Fruit fly (Drosophila melanogaster) whole organism, embryonic: ENCODE measurements around the gene CG13465.

ENCODE experiments used
- Ada2b ChIP-seq: fragments of 200-800 bp; sonication (Bioruptor generic); IDR thresholded peaks from 2 replicates; pipeline ENCODE4 v1.3.6; 2022; ENCODE audit warnings: missing biosample characterization, missing genetic modification characterization
- Adf1 ChIP-seq: fragments of 200-800 bp; sonication (Bioruptor generic); IDR thresholded peaks from 2 replicates; pipeline ENCODE4 v1.3.6; 2022; ENCODE audit warnings: missing biosample characterization, missing genetic modification characterization
- CG10979 ChIP-seq: fragments of 200-800 bp; sonication (Bioruptor generic); optimal IDR thresholded peaks from 2 replicates; lab custom pipeline; 2018; ENCODE audit warnings: missing biosample characterization, mild to moderate bottlenecking, missing genetic modification characterization, moderate library complexity
- CG11398 ChIP-seq: fragments of 200-800 bp; sonication (Bioruptor generic); optimal IDR thresholded peaks from 2 replicates; lab custom pipeline; 2016; ENCODE audit warnings: missing biosample characterization, missing genetic modification characterization
- CG11723 ChIP-seq: fragments of 200-800 bp; sonication (Bioruptor generic); optimal IDR thresholded peaks from 2 replicates; lab custom pipeline; 2017; ENCODE audit warnings: missing biosample characterization, mild to moderate bottlenecking, missing genetic modification characterization
- CG14050 ChIP-seq: fragments of 200-800 bp; sonication (Bioruptor generic); IDR thresholded peaks from 3 replicates; pipeline ENCODE4 v1.3.6; 2022; ENCODE audit warnings: missing biosample characterization, missing genetic modification characterization
- CG15011 ChIP-seq: fragments of 200-800 bp; sonication (Bioruptor generic); optimal IDR thresholded peaks from 3 replicates; lab custom pipeline; 2018; ENCODE audit warnings: missing biosample characterization, mild to moderate bottlenecking, missing genetic modification characterization
- CG1529 ChIP-seq: fragments of 200-800 bp; sonication (Bioruptor generic); optimal IDR thresholded peaks from 3 replicates; lab custom pipeline; 2018; ENCODE audit warnings: missing biosample characterization, missing genetic modification characterization
- CG16863 ChIP-seq: fragments of 200-800 bp; sonication (Bioruptor generic); optimal IDR thresholded peaks from 3 replicates; lab custom pipeline; 2016; ENCODE audit warnings: missing biosample characterization, missing genetic modification characterization
- CG17385 ChIP-seq: fragments of 200-800 bp; sonication (Bioruptor generic); optimal IDR thresholded peaks from 3 replicates; lab custom pipeline; 2018; ENCODE audit warnings: missing biosample characterization, mild to moderate bottlenecking, missing genetic modification characterization
- CG17802 ChIP-seq: fragments of 200-800 bp; sonication (Bioruptor generic); optimal IDR thresholded peaks from 2 replicates; lab custom pipeline; 2018; ENCODE audit warnings: missing biosample characterization, mild to moderate bottlenecking, missing genetic modification characterization, moderate library complexity
- CG2199 ChIP-seq: fragments of 200-800 bp; sonication (Bioruptor generic); IDR thresholded peaks from 3 replicates; pipeline ENCODE4 v1.3.6; 2022; ENCODE audit warnings: missing biosample characterization, missing genetic modification characterization
- CG4617 ChIP-seq: fragments of 200-800 bp; sonication (Bioruptor generic); optimal IDR thresholded peaks from 3 replicates; lab custom pipeline; 2016; ENCODE audit warnings: missing biosample characterization, missing genetic modification characterization, borderline replicate concordance
- CG6765 ChIP-seq: fragments of 200-800 bp; sonication (Bioruptor generic); optimal IDR thresholded peaks from 3 replicates; lab custom pipeline; 2017; ENCODE audit warnings: missing biosample characterization, mild to moderate bottlenecking, missing genetic modification characterization
- CHES-1-like ChIP-seq: fragments of 200-800 bp; sonication (Bioruptor generic); optimal IDR thresholded peaks from 2 replicates; lab custom pipeline; 2016; ENCODE audit warnings: missing biosample characterization, missing genetic modification characterization
- CTCF ChIP-seq: fragments of 200-800 bp; sonication (Bioruptor generic); optimal IDR thresholded peaks from 2 replicates; lab custom pipeline; 2017; ENCODE audit warnings: missing biosample characterization, mild to moderate bottlenecking, missing genetic modification characterization, moderate library complexity
- D ChIP-seq, 2 experiments: fragments of 200-800 bp in 1 of 2; fragments of >200 bp in 1 of 2; sonication (Bioruptor generic) in 1 of 2; optimal IDR thresholded peaks; 2 replicates in 1 of 2; 3 replicates in 1 of 2; lab custom pipeline; 2017; ENCODE audit warnings: mild to moderate bottlenecking in 1 of 2, missing biosample characterization in 1 of 2, missing genetic modification characterization in 1 of 2, missing genetic modification reagents in 1 of 2
- Dip3 ChIP-seq: fragments of 200-800 bp; sonication (Bioruptor generic); optimal IDR thresholded peaks from 3 replicates; lab custom pipeline; 2016; ENCODE audit warnings: missing biosample characterization, missing genetic modification characterization
- Doc2 ChIP-seq: fragments of 200-800 bp; sonication (Bioruptor generic); IDR thresholded peaks from 2 replicates; pipeline ENCODE4 v1.3.6; 2022; ENCODE audit warnings: missing biosample characterization, missing genetic modification characterization
- Dp ChIP-seq: fragments of 200-800 bp; sonication (Bioruptor generic); optimal IDR thresholded peaks from 2 replicates; lab custom pipeline; 2018; ENCODE audit warnings: missing biosample characterization, mild to moderate bottlenecking, missing genetic modification characterization, moderate library complexity
- E2f2 ChIP-seq: fragments of 200-800 bp; sonication (Bioruptor generic); IDR thresholded peaks from 2 replicates; pipeline ENCODE4 v1.3.6; 2022; ENCODE audit warnings: missing biosample characterization, missing genetic modification characterization
- ERR ChIP-seq: fragments of 200-800 bp; sonication (Bioruptor generic); optimal IDR thresholded peaks from 2 replicates; lab custom pipeline; 2016; ENCODE audit warnings: missing biosample characterization, missing genetic modification characterization
- Elba2 ChIP-seq: fragments of 200-800 bp; sonication (Bioruptor generic); optimal IDR thresholded peaks from 3 replicates; lab custom pipeline; 2016; ENCODE audit warnings: missing biosample characterization, missing genetic modification characterization
- GATAe ChIP-seq: fragments of 200-800 bp; sonication (Bioruptor generic); conservative IDR thresholded peaks from 2 replicates; pipeline ENCODE4 v1.3.6; 2022; ENCODE audit warnings: missing biosample characterization, missing genetic modification characterization
- Hand ChIP-seq: fragments of 200-800 bp; sonication (Bioruptor generic); optimal IDR thresholded peaks from 2 replicates; lab custom pipeline; 2017; ENCODE audit warnings: mild to moderate bottlenecking, missing biosample characterization, missing genetic modification reagents, missing genetic modification characterization
- Hr51 ChIP-seq, 2 experiments: fragments of 200-800 bp; sonication (Bioruptor generic); optimal IDR thresholded peaks; 2 replicates in 1 of 2; 3 replicates in 1 of 2; lab custom pipeline; 2016 to 2018; ENCODE audit warnings: missing biosample characterization in 2 of 2, missing genetic modification characterization in 2 of 2, mild to moderate bottlenecking in 1 of 2, moderate library complexity in 1 of 2
- Med ChIP-seq: fragments of 200-800 bp; sonication (Bioruptor generic); peaks from one replicate; lab custom pipeline; 2016; ENCODE audit warnings: missing biosample characterization, missing genetic modification characterization, mild to moderate bottlenecking, inconsistent platforms, moderate library complexity
- Myb ChIP-seq: fragments of 200-800 bp; sonication (Bioruptor generic); optimal IDR thresholded peaks from 2 replicates; lab custom pipeline; 2016; ENCODE audit warnings: missing biosample characterization, missing genetic modification characterization
- Opbp ChIP-seq: fragments of 200-800 bp; sonication (Bioruptor generic); IDR thresholded peaks from 3 replicates; pipeline ENCODE4 v1.3.6; 2022; ENCODE audit warnings: missing biosample characterization, missing genetic modification characterization; ENCODE audit not compliant: partially characterized antibody
- Taf1 ChIP-seq: fragments of 200-800 bp; sonication (Bioruptor generic); IDR thresholded peaks from 2 replicates; pipeline ENCODE4 v1.3.6; 2022; ENCODE audit warnings: missing biosample characterization, missing genetic modification characterization
- cato ChIP-seq: fragments of 200-800 bp; sonication (Bioruptor generic); optimal IDR thresholded peaks from 2 replicates; lab custom pipeline; 2016; ENCODE audit warnings: missing biosample characterization, missing genetic modification characterization, borderline replicate concordance
- ems ChIP-seq: fragments of 200-800 bp; sonication (Bioruptor generic); optimal IDR thresholded peaks from 3 replicates; lab custom pipeline; 2016; ENCODE audit warnings: missing biosample characterization, missing genetic modification characterization
- eyg ChIP-seq: fragments of 200-800 bp; sonication (Bioruptor generic); optimal IDR thresholded peaks from 3 replicates; lab custom pipeline; 2016; ENCODE audit warnings: missing biosample characterization, missing genetic modification characterization
- fd64A ChIP-seq: fragments of 200-800 bp; sonication (Bioruptor generic); optimal IDR thresholded peaks from 3 replicates; lab custom pipeline; 2018; ENCODE audit warnings: missing biosample characterization, mild to moderate bottlenecking, missing genetic modification characterization
- ftz-f1 ChIP-seq: fragments of 200-800 bp; sonication (Bioruptor generic); optimal IDR thresholded peaks from 2 replicates; lab custom pipeline; 2016; ENCODE audit warnings: missing biosample characterization, missing genetic modification characterization
- gt ChIP-seq: fragments of 200-800 bp; sonication (Bioruptor generic); IDR thresholded peaks from 2 replicates; pipeline ENCODE4 v1.3.6; 2022; ENCODE audit warnings: missing biosample characterization, missing genetic modification characterization
- luna ChIP-seq: fragments of 200-800 bp; sonication (Bioruptor generic); optimal IDR thresholded peaks from 2 replicates; lab custom pipeline; 2016; ENCODE audit warnings: missing biosample characterization, missing genetic modification characterization
- oc ChIP-seq: fragments of 200-800 bp; sonication (Bioruptor generic); optimal IDR thresholded peaks from 2 replicates; lab custom pipeline; 2018; ENCODE audit warnings: missing biosample characterization, mild to moderate bottlenecking, missing genetic modification characterization, moderate library complexity
- p53 ChIP-seq: fragments of 200-800 bp; sonication (Bioruptor generic); optimal IDR thresholded peaks from 2 replicates; lab custom pipeline; 2016; ENCODE audit warnings: missing biosample characterization, missing genetic modification characterization
- pros ChIP-seq: fragments of 200-800 bp; sonication (Bioruptor generic); optimal IDR thresholded peaks from 3 replicates; lab custom pipeline; 2019; ENCODE audit warnings: missing biosample characterization, mild to moderate bottlenecking, missing genetic modification characterization, moderate library complexity
- ranshi ChIP-seq: fragments of 200-800 bp; sonication (Bioruptor generic); IDR thresholded peaks from 2 replicates; pipeline ENCODE4 v1.3.6; 2022; ENCODE audit warnings: missing biosample characterization, missing genetic modification characterization
- repo ChIP-seq: fragments of 200-800 bp; sonication (Bioruptor generic); optimal IDR thresholded peaks from 2 replicates; lab custom pipeline; 2016; ENCODE audit warnings: missing biosample characterization, missing genetic modification characterization
- rib ChIP-seq: fragments of 200-800 bp; sonication (Bioruptor generic); IDR thresholded peaks from 2 replicates; pipeline ENCODE4 v1.3.6; 2022; ENCODE audit warnings: missing biosample characterization, missing genetic modification characterization
- sima ChIP-seq: fragments of 200-800 bp; sonication (Bioruptor generic); optimal IDR thresholded peaks from 2 replicates; lab custom pipeline; 2016; ENCODE audit warnings: missing biosample characterization, missing genetic modification characterization
- sug ChIP-seq: fragments of 200-800 bp; optimal IDR thresholded peaks from 2 replicates; lab custom pipeline; 2019; ENCODE audit warnings: missing biosample characterization, mild to moderate bottlenecking, missing genetic modification characterization, moderate library complexity
- tgo ChIP-seq: fragments of 200-800 bp; sonication (Bioruptor generic); IDR thresholded peaks from 3 replicates; pipeline ENCODE4 v1.3.6; 2022; ENCODE audit warnings: missing biosample characterization, missing genetic modification characterization
- trh ChIP-seq: fragments of 200-800 bp; sonication (Bioruptor generic); optimal IDR thresholded peaks from 2 replicates; lab custom pipeline; 2016; ENCODE audit warnings: missing biosample characterization, missing genetic modification characterization
- wek ChIP-seq: fragments of 200-800 bp; sonication (Bioruptor generic); optimal IDR thresholded peaks from 3 replicates; lab custom pipeline; 2018; ENCODE audit warnings: missing biosample characterization, mild to moderate bottlenecking, missing genetic modification characterization, moderate library complexity

The CG13465 gene

dm6 chr3L:14978496-14978894, 34.4 kb upstream of the CG13465 start (continued):
- no peak for TF ChIP-seq Ada2b
- peak; percentile 37 for TF ChIP-seq Med (GFP tag; lab: Kevin White, UChicago)
- TF ChIP-seq ranshi (GFP tag; lab: Robert Waterston, UW), result no peak
- TF ChIP-seq Hr51 (GFP tag; optimal IDR thresholded peaks at IDR 0.05; lab: Kevin White, UChicago), result no peak
- TF ChIP-seq oc (tag; lab: Kevin White, UChicago), result peak; percentile 14
- peak; percentile 51 for TF ChIP-seq pros
- TF ChIP-seq Adf1, result no peak
- no peak for TF ChIP-seq GATAe (GFP tag; lab: Robert Waterston, UW)
- peak; percentile 49; the same call in 1 of the 3 replicates for TF ChIP-seq CG2199 (GFP tag; lab: Robert Waterston, UW)
- TF ChIP-seq CHES-1-like (GFP tag; lab: Kevin White, UChicago), result no peak
- peak; percentile 61; the same call in 1 of the 2 replicates for TF ChIP-seq rib (GFP tag; lab: Robert Waterston, UW)

- TF ChIP-seq trh (GFP tag; lab: Kevin White, UChicago), result no peak
- TF ChIP-seq CG6765, result no peak
- no peak for TF ChIP-seq Taf1 (GFP tag; lab: Robert Waterston, UW)
- no peak for TF ChIP-seq CG11723 (GFP tag; lab: Kevin White, UChicago)
- peak; percentile 28 for TF ChIP-seq ftz-f1 (GFP tag; lab: Kevin White, UChicago)
- no peak for TF ChIP-seq Elba2
- no peak for TF ChIP-seq CG16863
- TF ChIP-seq CG15011 (GFP tag; lab: Kevin White, UChicago), result no peak
- no peak for TF ChIP-seq CTCF (GFP tag; lab: Kevin White, UChicago)
- TF ChIP-seq fd64A, result peak; percentile 43
- TF ChIP-seq sima (GFP tag; lab: Kevin White, UChicago), result no peak
- no peak for TF ChIP-seq gt
- TF ChIP-seq D (optimal IDR thresholded peaks at IDR 0.05; lab: Kevin White, UChicago), result no peak
- TF ChIP-seq D (GFP tag; optimal IDR thresholded peaks at IDR 0.05; lab: Kevin White, UChicago), result peak; percentile 55
- TF ChIP-seq ERR (GFP tag; lab: Kevin White, UChicago), result no peak
- peak; percentile 77 for TF ChIP-seq CG10979 (tag; lab: Kevin White, UChicago)
- no peak for TF ChIP-seq luna
- TF ChIP-seq CG1529, result peak; percentile 11
- TF ChIP-seq repo, result no peak
- TF ChIP-seq Dp, result no peak
- TF ChIP-seq Doc2 (GFP tag; lab: Robert Waterston, UW), result no peak
- no peak for TF ChIP-seq CG11398
- TF ChIP-seq CG17802 (tag; lab: Kevin White, UChicago), result no peak
- TF ChIP-seq E2f2 (GFP tag; lab: Robert Waterston, UW), result 0 out of 2 replicates have a peak, but pooled peaks have one; percentile 29
- TF ChIP-seq ems (GFP tag; lab: Kevin White, UChicago), result peak; percentile 29
- TF ChIP-seq CG14050 (GFP tag; lab: Robert Waterston, UW), result no peak
- no peak for TF ChIP-seq eyg (GFP tag; lab: Kevin White, UChicago)
- TF ChIP-seq CG4617 (GFP tag; lab: Kevin White, UChicago), result peak; percentile 3
- TF ChIP-seq cato, result peak; percentile 13
- TF ChIP-seq Dip3, result no peak
- TF ChIP-seq Hand (GFP tag; lab: Kevin White, UChicago), result no peak
- no peak for TF ChIP-seq Myb (GFP tag; lab: Kevin White, UChicago)
- peak; percentile 57 for TF ChIP-seq sug (tag; lab: Kevin White, UChicago)
- peak; percentile 39 for TF ChIP-seq CG17385 (GFP tag; lab: Kevin White, UChicago)
- no peak for TF ChIP-seq tgo (GFP tag; lab: Robert Waterston, UW)
- no peak for TF ChIP-seq p53
- TF ChIP-seq wek (GFP tag; lab: Kevin White, UChicago), result peak; percentile 10
- no peak; the same call in 2 of the 3 replicates for TF ChIP-seq Opbp (GFP tag; lab: Robert Waterston, UW)
Observed at dm6 chr3L:14977536-14978495, 33.7 kb upstream of the CG13465 start.
